Fruit fly (Drosophila melanogaster) whole organism, embryonic: Measurements from ENCODE around the gene Mlp84B.

Experiments
- B-H1 ChIP-seq: fragments of 200-800 bp; sonication (Bioruptor generic); IDR thresholded peaks from 3 replicates; pipeline ENCODE4 v1.3.6; 2022; ENCODE audit warnings: missing biosample characterization, missing genetic modification characterization
- CG10431 ChIP-seq: fragments of 200-800 bp; sonication (Bioruptor generic); optimal IDR thresholded peaks from 3 replicates; lab custom pipeline; 2018; ENCODE audit warnings: missing biosample characterization, mild to moderate bottlenecking, missing genetic modification characterization
- CG11723 ChIP-seq: fragments of 200-800 bp; sonication (Bioruptor generic); optimal IDR thresholded peaks from 2 replicates; lab custom pipeline; 2017; ENCODE audit warnings: missing biosample characterization, mild to moderate bottlenecking, missing genetic modification characterization
- CG13894 ChIP-seq: fragments of 200-800 bp; sonication (Bioruptor generic); optimal IDR thresholded peaks from 3 replicates; lab custom pipeline; 2018; ENCODE audit warnings: missing biosample characterization, mild to moderate bottlenecking, missing genetic modification characterization, moderate library complexity
- CG15269 ChIP-seq: fragments of 200-800 bp; sonication (Bioruptor generic); optimal IDR thresholded peaks from 2 replicates; lab custom pipeline; 2018; ENCODE audit warnings: missing biosample characterization, mild to moderate bottlenecking, missing genetic modification characterization, moderate library complexity
- CG1529 ChIP-seq: fragments of 200-800 bp; sonication (Bioruptor generic); optimal IDR thresholded peaks from 3 replicates; lab custom pipeline; 2018; ENCODE audit warnings: missing biosample characterization, missing genetic modification characterization
- CG31441 ChIP-seq: fragments of 200-800 bp; sonication (Bioruptor generic); IDR thresholded peaks from 2 replicates; pipeline ENCODE4 v1.3.6; 2022; ENCODE audit warnings: missing biosample characterization, missing genetic modification characterization
- CG32767 ChIP-seq: fragments of 200-800 bp; sonication (Bioruptor generic); IDR thresholded peaks from 2 replicates; pipeline ENCODE4 v1.3.6; 2022; ENCODE audit warnings: missing biosample characterization, missing genetic modification characterization
- CG32772 ChIP-seq: fragments of 200-800 bp; sonication (Bioruptor generic); IDR thresholded peaks from 2 replicates; pipeline ENCODE4 v1.3.6; 2022; ENCODE audit warnings: missing biosample characterization, missing genetic modification characterization
- CG34224 ChIP-seq: fragments of 200-800 bp; sonication (Bioruptor generic); IDR thresholded peaks from 3 replicates; pipeline ENCODE4 v1.3.6; 2022; ENCODE audit warnings: missing biosample characterization, missing genetic modification characterization; ENCODE audit not compliant: partially characterized antibody
- CG42726 ChIP-seq: fragments of 200-800 bp; sonication (Bioruptor generic); IDR thresholded peaks from 2 replicates; pipeline ENCODE4 v1.3.6; 2022; ENCODE audit warnings: missing biosample characterization, missing genetic modification characterization; ENCODE audit not compliant: partially characterized antibody
- CG4404 ChIP-seq: fragments of 200-800 bp; sonication (Bioruptor generic); IDR thresholded peaks from 2 replicates; pipeline ENCODE4 v1.3.6; 2022; ENCODE audit warnings: missing biosample characterization, missing genetic modification characterization
- CG7963 ChIP-seq: fragments of 200-800 bp; sonication (Bioruptor generic); IDR thresholded peaks from 3 replicates; pipeline ENCODE4 v1.3.6; 2022; ENCODE audit warnings: missing biosample characterization, missing genetic modification characterization; ENCODE audit not compliant: partially characterized antibody
- CG8089 ChIP-seq: fragments of 200-800 bp; sonication (Bioruptor generic); optimal IDR thresholded peaks from 3 replicates; lab custom pipeline; 2016; ENCODE audit warnings: missing biosample characterization, missing genetic modification characterization
- CG9215 ChIP-seq: fragments of 200-800 bp; sonication (Bioruptor generic); IDR thresholded peaks from 2 replicates; pipeline ENCODE4 v1.3.6; 2022; ENCODE audit warnings: missing biosample characterization, missing genetic modification characterization
- CG9609 ChIP-seq: fragments of 200-800 bp; sonication (Bioruptor generic); optimal IDR thresholded peaks from 3 replicates; lab custom pipeline; 2016; ENCODE audit warnings: missing biosample characterization, missing genetic modification characterization
- CHES-1-like ChIP-seq: fragments of 200-800 bp; sonication (Bioruptor generic); optimal IDR thresholded peaks from 2 replicates; lab custom pipeline; 2016; ENCODE audit warnings: missing biosample characterization, missing genetic modification characterization
- Dek ChIP-seq: fragments of 200-800 bp; sonication (Bioruptor generic); optimal IDR thresholded peaks from 3 replicates; lab custom pipeline; 2019; ENCODE audit warnings: missing biosample characterization, mild to moderate bottlenecking, missing genetic modification characterization, moderate library complexity
- Dip3 ChIP-seq: fragments of 200-800 bp; sonication (Bioruptor generic); optimal IDR thresholded peaks from 3 replicates; lab custom pipeline; 2016; ENCODE audit warnings: missing biosample characterization, missing genetic modification characterization
- E2f1 ChIP-seq: fragments of 200-800 bp; sonication (Bioruptor generic); IDR thresholded peaks from 2 replicates; pipeline ENCODE4 v1.3.6; 2022; ENCODE audit warnings: missing biosample characterization, missing genetic modification characterization
- Fer1 ChIP-seq: fragments of 200-800 bp; sonication (Bioruptor generic); optimal IDR thresholded peaks from 2 replicates; lab custom pipeline; 2017; ENCODE audit warnings: missing biosample characterization, mild to moderate bottlenecking, missing genetic modification characterization
- H2.0 ChIP-seq: fragments of 200-800 bp; sonication (Bioruptor generic); IDR thresholded peaks from 2 replicates; pipeline ENCODE4 v1.3.6; 2022; ENCODE audit warnings: missing biosample characterization, missing genetic modification characterization
- Hr78 ChIP-seq, 2 experiments: fragments of 200-800 bp in 1 of 2; fragments of >200 bp in 1 of 2; sonication (Bioruptor generic) in 1 of 2; optimal IDR thresholded peaks; 2 replicates each; lab custom pipeline; 2017 to 2019; ENCODE audit warnings: missing biosample characterization in 2 of 2, missing genetic modification characterization in 2 of 2, mild to moderate bottlenecking in 1 of 2, moderate library complexity in 1 of 2
- Hsf ChIP-seq: fragments of 200-800 bp; sonication (Bioruptor generic); optimal IDR thresholded peaks from 3 replicates; lab custom pipeline; 2016; ENCODE audit warnings: missing biosample characterization, missing genetic modification characterization
- Med ChIP-seq: fragments of 200-800 bp; sonication (Bioruptor generic); peaks from one replicate; lab custom pipeline; 2016; ENCODE audit warnings: missing biosample characterization, missing genetic modification characterization, mild to moderate bottlenecking, inconsistent platforms, moderate library complexity
- NfI ChIP-seq: fragments of 200-800 bp; sonication (Bioruptor generic); optimal IDR thresholded peaks from 3 replicates; lab custom pipeline; 2018; ENCODE audit warnings: missing biosample characterization, mild to moderate bottlenecking, missing genetic modification characterization, moderate library complexity
- Ravus ChIP-seq: fragments of 200-800 bp; sonication (Bioruptor generic); IDR thresholded peaks from 2 replicates; pipeline ENCODE4 v1.3.6; 2022; ENCODE audit warnings: missing biosample characterization, missing genetic modification characterization
- Spps ChIP-seq: fragments of 200-800 bp; sonication (Bioruptor generic); optimal IDR thresholded peaks from 2 replicates; lab custom pipeline; 2018; ENCODE audit warnings: missing biosample characterization, mild to moderate bottlenecking, missing genetic modification characterization
- Sry-δ ChIP-seq: fragments of 200-800 bp; sonication (Bioruptor generic); optimal IDR thresholded peaks from 2 replicates; lab custom pipeline; 2016; ENCODE audit warnings: missing biosample characterization, missing genetic modification characterization
- Ssrp ChIP-seq: fragments of 200-800 bp; sonication (Bioruptor generic); optimal IDR thresholded peaks from 2 replicates; lab custom pipeline; 2018; ENCODE audit warnings: missing biosample characterization, mild to moderate bottlenecking, missing genetic modification characterization, moderate library complexity
- ara ChIP-seq: fragments of 200-800 bp; sonication (Bioruptor generic); IDR thresholded peaks from 2 replicates; pipeline ENCODE4 v1.3.6; 2022; ENCODE audit warnings: missing biosample characterization, missing genetic modification characterization
- bigmax ChIP-seq: fragments of 200-800 bp; sonication (Bioruptor generic); optimal IDR thresholded peaks from 2 replicates; lab custom pipeline; 2018; ENCODE audit warnings: missing biosample characterization, mild to moderate bottlenecking, missing genetic modification characterization
- ci ChIP-seq: fragments of 200-800 bp; sonication (Bioruptor generic); IDR thresholded peaks from 3 replicates; pipeline ENCODE4 v1.3.6; 2022; ENCODE audit warnings: missing biosample characterization, missing genetic modification characterization
- dpn ChIP-seq, 2 experiments: fragments of 200-800 bp; sonication (Bioruptor generic); optimal IDR thresholded peaks; 3 replicates each; lab custom pipeline; 2016; ENCODE audit warnings: missing biosample characterization in 2 of 2, missing genetic modification characterization in 2 of 2
- emc ChIP-seq: fragments of 200-800 bp; sonication (Bioruptor generic); optimal IDR thresholded peaks from 2 replicates; lab custom pipeline; 2016; ENCODE audit warnings: missing biosample characterization, missing genetic modification characterization
- fd64A ChIP-seq: fragments of 200-800 bp; sonication (Bioruptor generic); optimal IDR thresholded peaks from 3 replicates; lab custom pipeline; 2018; ENCODE audit warnings: missing biosample characterization, mild to moderate bottlenecking, missing genetic modification characterization
- fu2 ChIP-seq: fragments of 200-800 bp; sonication (Bioruptor generic); optimal IDR thresholded peaks from 2 replicates; lab custom pipeline; 2016; ENCODE audit warnings: missing biosample characterization, missing genetic modification characterization
- hkb ChIP-seq, 2 experiments: fragments of 200-800 bp in 1 of 2; fragments of >200 bp in 1 of 2; sonication (Bioruptor generic) in 1 of 2; IDR thresholded peaks in 1 of 2; optimal IDR thresholded peaks in 1 of 2; 2 replicates each; pipeline versions ENCODE4 v1.3.6 to Lab custom; 2017 to 2022; ENCODE audit warnings: missing biosample characterization in 1 of 2, missing genetic modification characterization in 1 of 2
- lola ChIP-seq, 3 experiments: fragments of >200 bp in 2 of 3; fragments of 200-800 bp in 1 of 3; sonication (Bioruptor generic) in 1 of 3; optimal IDR thresholded peaks; 2 replicates each; lab custom pipeline; 2017 to 2019; ENCODE audit warnings: missing biosample characterization in 3 of 3, missing genetic modification characterization in 3 of 3, mild to moderate bottlenecking in 1 of 3, moderate library complexity in 1 of 3
- nerfin-1 ChIP-seq: fragments of 200-800 bp; sonication (Bioruptor generic); optimal IDR thresholded peaks from 3 replicates; lab custom pipeline; 2019; ENCODE audit warnings: missing biosample characterization, mild to moderate bottlenecking, missing genetic modification characterization, moderate library complexity
- oc ChIP-seq: fragments of 200-800 bp; sonication (Bioruptor generic); optimal IDR thresholded peaks from 2 replicates; lab custom pipeline; 2018; ENCODE audit warnings: missing biosample characterization, mild to moderate bottlenecking, missing genetic modification characterization, moderate library complexity
- phol ChIP-seq: fragments of 200-800 bp; sonication (Bioruptor generic); optimal IDR thresholded peaks from 3 replicates; lab custom pipeline; 2018; ENCODE audit warnings: missing biosample characterization, mild to moderate bottlenecking, missing genetic modification characterization, moderate library complexity
- pzg ChIP-seq: fragments of 200-800 bp; sonication (Bioruptor generic); optimal IDR thresholded peaks from 3 replicates; lab custom pipeline; 2018; ENCODE audit warnings: missing biosample characterization, mild to moderate bottlenecking, missing genetic modification characterization, moderate library complexity
- rib ChIP-seq: fragments of 200-800 bp; sonication (Bioruptor generic); IDR thresholded peaks from 2 replicates; pipeline ENCODE4 v1.3.6; 2022; ENCODE audit warnings: missing biosample characterization, missing genetic modification characterization
- sisA ChIP-seq: fragments of 200-800 bp; sonication (Bioruptor generic); IDR thresholded peaks from 2 replicates; pipeline ENCODE4 v1.3.6; 2022; ENCODE audit warnings: missing biosample characterization, missing genetic modification characterization
- tio ChIP-seq: fragments of 200-800 bp; sonication (Bioruptor generic); optimal IDR thresholded peaks from 2 replicates; lab custom pipeline; 2017; ENCODE audit warnings: missing biosample characterization, missing genetic modification characterization, inconsistent platforms
- tna ChIP-seq: fragments of 200-800 bp; sonication (Bioruptor generic); IDR thresholded peaks from 2 replicates; pipeline ENCODE4 v1.3.6; 2022; ENCODE audit warnings: missing biosample characterization, missing genetic modification characterization; ENCODE audit not compliant: partially characterized antibody
- unc-4 ChIP-seq: fragments of 200-800 bp; sonication (Bioruptor generic); IDR thresholded peaks from 2 replicates; pipeline ENCODE4 v1.3.6; 2022; ENCODE audit warnings: missing biosample characterization, missing genetic modification characterization; ENCODE audit not compliant: partially characterized antibody

Gene Mlp84B

DNA sequence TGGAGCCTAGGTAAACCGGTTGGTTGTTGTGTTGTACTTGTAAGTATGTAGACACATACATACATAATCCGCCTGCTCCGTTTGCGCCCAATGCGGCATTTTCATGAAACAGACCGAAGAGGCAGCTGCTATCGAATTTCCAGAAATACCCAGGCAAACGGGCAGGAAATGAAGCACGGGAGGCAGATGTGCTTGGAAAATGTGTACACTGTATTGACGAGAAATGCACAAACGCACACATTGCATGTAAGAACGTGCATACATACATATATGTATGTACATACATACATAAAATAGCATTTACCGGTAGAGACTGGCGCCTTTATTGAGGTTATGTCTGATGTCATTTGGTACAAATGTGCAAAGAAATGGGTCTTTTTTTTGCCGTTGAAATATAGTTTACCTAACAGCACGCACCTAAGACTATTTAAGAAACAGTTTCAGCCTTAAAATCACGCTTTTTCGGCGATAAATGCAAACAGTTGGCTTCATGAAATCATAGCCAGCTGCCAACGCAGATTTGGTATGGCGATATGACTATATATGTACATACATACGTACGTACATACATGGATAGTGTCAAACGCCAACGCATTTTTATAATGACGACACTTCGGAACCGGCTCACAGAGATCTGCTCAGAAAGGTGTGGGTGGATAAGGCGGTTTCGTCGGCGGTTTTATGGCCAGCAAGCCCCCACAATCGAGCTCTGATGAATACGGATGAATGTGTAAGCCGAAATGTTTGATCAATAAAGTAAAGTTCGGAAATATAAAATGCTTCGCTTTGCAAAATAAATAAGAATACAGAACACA lies 27.8 kb downstream of the Mlp84B start (continued):
- peak; percentile 34 for TF ChIP-seq CG10431
- no peak for TF ChIP-seq tio (GFP tag; lab: Kevin White, UChicago)
- TF ChIP-seq H2.0: no peak
- TF ChIP-seq tna (GFP tag; lab: Robert Waterston, UW): no peak
- TF ChIP-seq CG13894 (tag; lab: Kevin White, UChicago): peak; percentile 74
- TF ChIP-seq Sry-δ: no peak
- no peak for TF ChIP-seq CHES-1-like (GFP tag; lab: Kevin White, UChicago)
- no peak for TF ChIP-seq CG9609 (GFP tag; lab: Kevin White, UChicago)
- peak; percentile 53; the same call in 1 of the 3 replicates for TF ChIP-seq ci
- TF ChIP-seq CG1529 (GFP tag; lab: Kevin White, UChicago): peak; percentile 10
- peak; percentile 97 for TF ChIP-seq bigmax (GFP tag; lab: Kevin White, UChicago)
- TF ChIP-seq ara (GFP tag; lab: Robert Waterston, UW): no peak
- no peak for TF ChIP-seq Dek (tag; lab: Kevin White, UChicago)
- TF ChIP-seq Fer1: no peak
- no peak for TF ChIP-seq Hr78 (GFP tag; optimal IDR thresholded peaks at IDR 0.05; lab: Kevin White, UChicago)
- no peak for TF ChIP-seq pzg (GFP tag; lab: Kevin White, UChicago)
- no peak for TF ChIP-seq CG42726 (GFP tag; lab: Robert Waterston, UW)
- no peak for TF ChIP-seq CG31441
- TF ChIP-seq CG32772 (GFP tag; lab: Robert Waterston, UW): no peak
- TF ChIP-seq lola (GFP tag; optimal IDR thresholded peaks at IDR 0.05; lab: Kevin White, UChicago): peak in 1 of 3 experiments; percentile 32
- no peak for TF ChIP-seq Hsf (GFP tag; lab: Kevin White, UChicago)
- no peak for TF ChIP-seq phol
- no peak for TF ChIP-seq oc (tag; lab: Kevin White, UChicago)
- TF ChIP-seq CG34224 (GFP tag; lab: Robert Waterston, UW): peak; percentile 40; the same call in 1 of the 3 replicates
- no peak for TF ChIP-seq CG7963 (GFP tag; lab: Robert Waterston, UW)
- no peak for TF ChIP-seq CG4404
- no peak for TF ChIP-seq emc (GFP tag; lab: Kevin White, UChicago)
- TF ChIP-seq CG32767 (GFP tag; lab: Robert Waterston, UW): peak; percentile 80; the same call in 1 of the 2 replicates
- no peak for TF ChIP-seq Spps (tag; lab: Kevin White, UChicago)
- TF ChIP-seq Ssrp (tag; lab: Kevin White, UChicago): no peak
- no peak for TF ChIP-seq CG9215 (GFP tag; lab: Robert Waterston, UW)
- no peak for TF ChIP-seq fd64A (GFP tag; lab: Kevin White, UChicago)
- TF ChIP-seq nerfin-1 (tag; lab: Kevin White, UChicago): peak; percentile 67
- no peak for TF ChIP-seq unc-4 (GFP tag; lab: Robert Waterston, UW)
- TF ChIP-seq B-H1 (GFP tag; lab: Robert Waterston, UW): no peak
- TF ChIP-seq CG15269 (tag; lab: Kevin White, UChicago): no peak
- no peak for TF ChIP-seq CG8089 (GFP tag; lab: Kevin White, UChicago)
- no peak for TF ChIP-seq fu2 (GFP tag; lab: Kevin White, UChicago)
- TF ChIP-seq dpn (GFP tag; optimal IDR thresholded peaks at IDR 0.05; lab: Kevin White, UChicago): no peak
- no peak for TF ChIP-seq hkb (optimal IDR thresholded peaks at IDR 0.05; lab: Kevin White, UChicago)
- TF ChIP-seq hkb (GFP tag; IDR thresholded peaks at IDR 0.05; lab: Robert Waterston, UW): no peak
- TF ChIP-seq NfI: no peak
- TF ChIP-seq CG11723 (GFP tag; lab: Kevin White, UChicago): no peak
- TF ChIP-seq Ravus (GFP tag; lab: Robert Waterston, UW): no peak
- peak; percentile 41 for TF ChIP-seq Med
- TF ChIP-seq rib (GFP tag; lab: Robert Waterston, UW): peak; percentile 46; the same call in 1 of the 2 replicates
- no peak for TF ChIP-seq sisA (GFP tag; lab: Robert Waterston, UW)
- no peak for TF ChIP-seq E2f1
- no peak for TF ChIP-seq Dip3
